Worm (Caenorhabditis elegans) whole organism, L4 larva: ENCODE measurements around the gene ZK180.6.

Experiments
- F10B5.3 ChIP-seq: sonication (generic microtip); optimal IDR thresholded peaks from 2 replicates; lab custom pipeline; 2016; ENCODE audit warnings: mild to moderate bottlenecking, missing genetic modification characterization, missing compliant biosample characterization
- F26F4.8 ChIP-seq: fragments of 200-800 bp; sonication (Bioruptor generic); conservative IDR thresholded peaks from 2 replicates; pipeline ENCODE4 v1.3.6; 2022; ENCODE audit warnings: missing genetic modification characterization, missing compliant biosample characterization
- F37D6.2 ChIP-seq: sonication (generic microtip); optimal IDR thresholded peaks from 2 replicates; lab custom pipeline; 2016; ENCODE audit warnings: mild to moderate bottlenecking, missing genetic modification characterization, missing compliant biosample characterization
- T20F7.1 ChIP-seq: fragments of 200-800 bp; sonication (Bioruptor generic); optimal IDR thresholded peaks from 2 replicates; lab custom pipeline; 2018; ENCODE audit warnings: mild to moderate bottlenecking, missing genetic modification characterization, missing compliant biosample characterization
- ZK546.5 ChIP-seq, 2 experiments: sonication (generic microtip); optimal IDR thresholded peaks; 2 replicates each; lab custom pipeline; 2017; ENCODE audit warnings: missing biosample characterization in 2 of 2, missing genetic modification characterization in 2 of 2
- aha-1 ChIP-seq: fragments of 150-350 bp; peaks from one replicate; lab custom pipeline; 2014; ENCODE audit warnings: missing biosample characterization, missing genetic modification characterization
- aly-2 ChIP-seq: sonication (generic microtip); optimal IDR thresholded peaks from 2 replicates; lab custom pipeline; 2018; ENCODE audit warnings: missing biosample characterization, missing genetic modification characterization
- ama-1 ChIP-seq: fragments of 150-350 bp; optimal IDR thresholded peaks from 2 replicates; lab custom pipeline; 2014; ENCODE audit warnings: inconsistent platforms, mixed read lengths
- attf-4 ChIP-seq: sonication (generic microtip); optimal IDR thresholded peaks from 3 replicates; lab custom pipeline; 2017; ENCODE audit warnings: missing biosample characterization, missing genetic modification characterization
- ceh-20 ChIP-seq: fragments of 200-800 bp; sonication (Bioruptor generic); IDR thresholded peaks from 2 replicates; pipeline ENCODE4 v1.3.6; 2022; ENCODE audit warnings: missing genetic modification reagents, missing genetic modification characterization, missing compliant biosample characterization
- ceh-44 ChIP-seq: fragments of 200-800 bp; sonication (Bioruptor generic); IDR thresholded peaks from 2 replicates; pipeline ENCODE4 v1.3.6; 2022; ENCODE audit warnings: missing genetic modification reagents, missing genetic modification characterization, missing compliant biosample characterization
- ceh-62 ChIP-seq: sonication (generic microtip); optimal IDR thresholded peaks from 2 replicates; lab custom pipeline; 2017; ENCODE audit warnings: missing biosample characterization, missing genetic modification characterization
- ceh-82 ChIP-seq: sonication (generic microtip); optimal IDR thresholded peaks from 2 replicates; lab custom pipeline; 2017; ENCODE audit warnings: missing biosample characterization, missing genetic modification characterization
- cey-2 ChIP-seq: sonication (generic microtip); optimal IDR thresholded peaks from 3 replicates; lab custom pipeline; 2017; ENCODE audit warnings: missing genetic modification characterization, mild to moderate bottlenecking, missing compliant biosample characterization, antibody characterized with exemption, borderline replicate concordance; ENCODE audit not compliant: insufficient read depth
- ctbp-1 ChIP-seq: fragments of 200-800 bp; sonication (Bioruptor generic); IDR thresholded peaks from 2 replicates; pipeline ENCODE4 v1.3.6; 2022; ENCODE audit warnings: missing genetic modification reagents, missing genetic modification characterization, missing compliant biosample characterization
- dmd-8 ChIP-seq: fragments of 200-800 bp; sonication (Bioruptor generic); IDR thresholded peaks from 2 replicates; pipeline ENCODE4 v1.3.6; 2022; ENCODE audit warnings: missing genetic modification characterization, missing compliant biosample characterization
- dmd-9 ChIP-seq: fragments of 200-800 bp; sonication (Bioruptor generic); IDR thresholded peaks from 2 replicates; pipeline ENCODE4 v1.3.6; 2022; ENCODE audit warnings: missing genetic modification reagents, missing genetic modification characterization, missing compliant biosample characterization
- duxl-1 ChIP-seq: sonication (generic microtip); optimal IDR thresholded peaks from 2 replicates; lab custom pipeline; 2016; ENCODE audit warnings: mild to moderate bottlenecking, missing genetic modification characterization, moderate library complexity, missing compliant biosample characterization; ENCODE audit not compliant: poor library complexity
- dve-1 ChIP-seq: sonication (generic microtip); optimal IDR thresholded peaks from 2 replicates; lab custom pipeline; 2017; ENCODE audit warnings: antibody characterized with exemption, mild to moderate bottlenecking, missing genetic modification characterization, missing compliant biosample characterization; ENCODE audit not compliant: insufficient read depth
- fos-1 ChIP-seq: fragments of 150-350 bp; optimal IDR thresholded peaks from 2 replicates; lab custom pipeline; 2014; ENCODE audit warnings: missing biosample characterization, missing genetic modification characterization
- hif-1 ChIP-seq, 2 experiments: sonication (generic microtip); optimal IDR thresholded peaks; 2 replicates each; lab custom pipeline; 2016 to 2017; ENCODE audit warnings: missing compliant biosample characterization in 2 of 2, missing genetic modification characterization in 2 of 2, missing genetic modification reagents in 2 of 2, missing genotype in 2 of 2, mild to moderate bottlenecking in 1 of 2
- hlh-11 ChIP-seq: fragments of 200-800 bp; sonication (Bioruptor generic); optimal IDR thresholded peaks from 2 replicates; lab custom pipeline; 2018; ENCODE audit warnings: mild to moderate bottlenecking, missing genetic modification characterization, missing compliant biosample characterization
- hlh-30 ChIP-seq: sonication (generic microtip); optimal IDR thresholded peaks from 2 replicates; lab custom pipeline; 2017; ENCODE audit warnings: antibody characterized with exemption, mild to moderate bottlenecking, missing genetic modification characterization, missing compliant biosample characterization; ENCODE audit not compliant: insufficient read depth
- hmg-1.1 ChIP-seq: fragments of 200-800 bp; sonication (Bioruptor generic); IDR thresholded peaks from 2 replicates; pipeline ENCODE4 v1.3.6; 2022; ENCODE audit warnings: missing genetic modification reagents, missing genetic modification characterization, missing compliant biosample characterization
- jun-1 ChIP-seq: fragments of 150-350 bp; optimal IDR thresholded peaks from 2 replicates; lab custom pipeline; 2014; ENCODE audit warnings: missing biosample characterization, missing genetic modification reagents, missing genetic modification characterization
- lim-7 ChIP-seq: fragments of 200-800 bp; sonication (Bioruptor generic); IDR thresholded peaks from 2 replicates; pipeline ENCODE4 v1.3.6; 2022; ENCODE audit warnings: missing genetic modification characterization, missing compliant biosample characterization
- lin-1 ChIP-seq: fragments of 200-800 bp; sonication (Bioruptor generic); IDR thresholded peaks from 2 replicates; pipeline ENCODE4 v1.3.6; 2022; ENCODE audit warnings: missing genetic modification reagents, missing genetic modification characterization, missing compliant biosample characterization
- lin-13 ChIP-seq: fragments of 150-350 bp; optimal IDR thresholded peaks from 2 replicates; lab custom pipeline; 2014; ENCODE audit warnings: missing biosample characterization, missing genetic modification reagents, missing genetic modification characterization
- lin-29 ChIP-seq: fragments of 200-800 bp; sonication (Bioruptor generic); IDR thresholded peaks from 2 replicates; pipeline ENCODE4 v1.3.6; 2022; ENCODE audit warnings: missing genetic modification reagents, missing genetic modification characterization, missing compliant biosample characterization
- madf-9 ChIP-seq: fragments of 200-800 bp; sonication (Bioruptor generic); conservative IDR thresholded peaks from 2 replicates; pipeline ENCODE4 v1.3.6; 2022; ENCODE audit warnings: missing genetic modification reagents, missing genetic modification characterization, missing compliant biosample characterization
- mep-1 ChIP-seq: fragments of 150-350 bp; sonication (generic microtip); optimal IDR thresholded peaks from 3 replicates; lab custom pipeline; 2014; ENCODE audit warnings: missing biosample characterization, missing genetic modification characterization
- mes-2 ChIP-seq: sonication (generic microtip); optimal IDR thresholded peaks from 2 replicates; lab custom pipeline; 2016; ENCODE audit warnings: missing genotype, mild to moderate bottlenecking, missing genetic modification characterization, missing compliant biosample characterization; ENCODE audit not compliant: poor library complexity, severe bottlenecking
- mxl-2 ChIP-seq: fragments of 200-800 bp; sonication (Bioruptor generic); conservative IDR thresholded peaks from 2 replicates; pipeline ENCODE4 v1.3.6; 2022; ENCODE audit warnings: missing genetic modification reagents, missing genetic modification characterization, missing compliant biosample characterization
- mxl-3 ChIP-seq: fragments of 200-800 bp; sonication (Bioruptor generic); optimal IDR thresholded peaks from 2 replicates; lab custom pipeline; 2018; ENCODE audit warnings: mild to moderate bottlenecking, missing genetic modification characterization, missing compliant biosample characterization
- nhr-102 ChIP-seq: sonication (generic microtip); optimal IDR thresholded peaks from 2 replicates; lab custom pipeline; 2016; ENCODE audit warnings: mild to moderate bottlenecking, missing genetic modification characterization, moderate library complexity, missing compliant biosample characterization
- nhr-11 ChIP-seq: fragments of 150-350 bp; optimal IDR thresholded peaks from 2 replicates; lab custom pipeline; 2014; ENCODE audit warnings: missing biosample characterization, missing genetic modification characterization
- nhr-237 ChIP-seq: sonication (generic microtip); optimal IDR thresholded peaks from 2 replicates; lab custom pipeline; 2017; ENCODE audit warnings: missing biosample characterization, missing genetic modification characterization
- nhr-28 ChIP-seq: fragments of 150-350 bp; optimal IDR thresholded peaks from 2 replicates; lab custom pipeline; 2014; ENCODE audit warnings: missing biosample characterization, missing genetic modification characterization
- nhr-6 ChIP-seq: fragments of 150-350 bp; optimal IDR thresholded peaks from 2 replicates; lab custom pipeline; 2014; ENCODE audit warnings: missing biosample characterization, missing genetic modification characterization
- pha-4 ChIP-seq, 2 experiments: fragments of 150-350 bp in 1 of 2; fragments of 200-800 bp in 1 of 2; sonication (Bioruptor generic) in 1 of 2; IDR thresholded peaks in 1 of 2; optimal IDR thresholded peaks in 1 of 2; 2 replicates each; pipeline versions ENCODE4 v1.3.6 to Lab custom; 2014 to 2022; ENCODE audit warnings: missing genetic modification characterization in 2 of 2, missing genetic modification reagents in 2 of 2, missing biosample characterization in 1 of 2, missing compliant biosample characterization in 1 of 2
- saeg-2 ChIP-seq: fragments of 200-800 bp; sonication (Bioruptor generic); IDR thresholded peaks from 2 replicates; pipeline ENCODE4 v1.3.6; 2022; ENCODE audit warnings: missing genetic modification reagents, missing genetic modification characterization, missing compliant biosample characterization
- set-16 ChIP-seq: fragments of 200-800 bp; sonication (Bioruptor generic); IDR thresholded peaks from 2 replicates; pipeline ENCODE4 v1.3.6; 2022; ENCODE audit warnings: missing genetic modification reagents, missing genetic modification characterization, missing compliant biosample characterization
- skn-1 ChIP-seq: fragments of 150-350 bp; optimal IDR thresholded peaks from 2 replicates; lab custom pipeline; 2014; ENCODE audit warnings: missing biosample characterization, missing genetic modification characterization
- snpc-1.2 ChIP-seq: fragments of 200-800 bp; sonication (Bioruptor generic); IDR thresholded peaks from 2 replicates; pipeline ENCODE4 v1.3.6; 2022; ENCODE audit warnings: missing genetic modification reagents, missing genetic modification characterization, missing compliant biosample characterization
- snpc-4 ChIP-seq: fragments of 150-350 bp; optimal IDR thresholded peaks from 2 replicates; lab custom pipeline; 2014; ENCODE audit warnings: missing biosample characterization, missing genetic modification characterization
- spr-1 ChIP-seq: sonication (generic microtip); optimal IDR thresholded peaks from 2 replicates; lab custom pipeline; 2016; ENCODE audit warnings: mild to moderate bottlenecking, missing genetic modification characterization, missing compliant biosample characterization
- tra-1 ChIP-seq: fragments of 200-800 bp; sonication (Bioruptor generic); IDR thresholded peaks from 2 replicates; pipeline ENCODE4 v1.3.6; 2022; ENCODE audit warnings: missing genetic modification reagents, missing genetic modification characterization, missing compliant biosample characterization
- unc-39 ChIP-seq: sonication (generic microtip); optimal IDR thresholded peaks from 2 replicates; lab custom pipeline; 2017; ENCODE audit warnings: missing biosample characterization, missing genetic modification characterization
- zfp-3 ChIP-seq: fragments of 200-800 bp; sonication (Bioruptor generic); conservative IDR thresholded peaks from 2 replicates; pipeline ENCODE4 v1.3.6; 2022; ENCODE audit warnings: missing genetic modification reagents, missing genetic modification characterization, missing compliant biosample characterization
- ztf-11 ChIP-seq: fragments of 150-350 bp; optimal IDR thresholded peaks from 2 replicates; lab custom pipeline; 2014; ENCODE audit warnings: missing biosample characterization, missing genetic modification characterization

ZK180.6 gene

DNA sequence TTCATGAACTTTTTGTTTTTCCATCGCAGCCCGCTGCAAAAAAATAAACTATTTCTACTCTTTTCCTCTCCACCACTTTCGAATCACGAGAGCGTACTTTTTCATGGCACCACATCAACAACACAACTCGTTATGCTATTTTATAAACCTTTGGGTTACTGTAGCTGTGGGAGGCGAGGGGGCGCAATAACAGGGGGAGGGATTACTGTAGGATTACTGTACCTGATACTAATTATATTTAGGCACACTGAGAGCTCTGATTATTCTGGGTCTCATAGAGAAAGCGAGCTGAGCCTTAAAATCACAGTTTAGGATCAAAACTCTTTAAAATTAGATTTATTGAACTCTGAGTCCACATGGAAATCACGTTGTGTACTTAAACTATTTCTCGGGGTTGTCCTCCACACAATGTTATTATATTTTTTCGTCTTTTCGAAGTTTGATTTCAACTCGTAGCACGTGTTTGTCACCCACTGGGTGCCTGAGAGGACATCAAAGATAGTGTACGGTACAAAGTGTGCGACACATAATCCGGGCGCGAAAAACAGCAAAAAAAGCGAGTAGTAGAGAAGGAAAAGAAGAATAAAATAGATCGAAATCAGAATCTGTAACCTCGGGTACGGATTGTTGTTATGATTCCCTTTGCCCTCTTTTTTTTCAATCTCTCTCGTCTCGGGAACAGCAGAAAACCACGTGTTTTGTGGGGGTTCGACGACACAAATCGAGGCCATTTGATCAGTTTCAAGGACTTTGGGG lies 52.2 kb downstream of the ZK180.6 start (continued):
- TF ChIP-seq lin-13: no peak
- no peak for TF ChIP-seq nhr-102 (tag; lab: Kevin White, UChicago)
- TF ChIP-seq ctbp-1 (GFP tag; lab: Robert Waterston, UW): no peak
- no peak for TF ChIP-seq ceh-20 (GFP tag; lab: Robert Waterston, UW)
- no peak for TF ChIP-seq lim-7 (GFP tag; lab: Robert Waterston, UW)
- TF ChIP-seq nhr-237 (tag; lab: Kevin White, UChicago): no peak
- TF ChIP-seq set-16 (GFP tag; lab: Robert Waterston, UW): no peak
- no peak for TF ChIP-seq T20F7.1 (GFP tag; lab: Kevin White, UChicago)
- peak; percentile 70 for TF ChIP-seq ama-1 (lab: Kevin White, UChicago)
- no peak for TF ChIP-seq F26F4.8 (GFP tag; lab: Robert Waterston, UW)
- peak; percentile 17; the same call in 1 of the 2 replicates for TF ChIP-seq hmg-1.1 (GFP tag; lab: Robert Waterston, UW)
- TF ChIP-seq ZK546.5 (tag; optimal IDR thresholded peaks at IDR 0.05; lab: Kevin White, UChicago): no peak
- no peak for TF ChIP-seq cey-2 (tag; lab: Kevin White, UChicago)
- TF ChIP-seq ceh-62 (tag; lab: Kevin White, UChicago): no peak
- no peak for TF ChIP-seq aly-2 (tag; lab: Kevin White, UChicago)
- no peak for TF ChIP-seq nhr-6
- TF ChIP-seq F37D6.2 (tag; lab: Kevin White, UChicago): no peak
- no peak for TF ChIP-seq F10B5.3 (tag; lab: Kevin White, UChicago)
- no peak for TF ChIP-seq pha-4 (GFP tag; IDR thresholded peaks at IDR 0.05; lab: Robert Waterston, UW)
- TF ChIP-seq pha-4 (tag; optimal IDR thresholded peaks at IDR 0.05; lab: Kevin White, UChicago): no peak
- no peak for TF ChIP-seq fos-1
- peak; percentile 36 for TF ChIP-seq dve-1 (tag; lab: Kevin White, UChicago)
- TF ChIP-seq lin-29 (GFP tag; lab: Robert Waterston, UW): no peak
- TF ChIP-seq mes-2 (tag; lab: Kevin White, UChicago): no peak
- no peak for TF ChIP-seq ceh-44
- no peak for TF ChIP-seq ceh-82 (tag; lab: Kevin White, UChicago)
- no peak for TF ChIP-seq spr-1 (tag; lab: Kevin White, UChicago)
- TF ChIP-seq dmd-9 (GFP tag; lab: Robert Waterston, UW): peak; percentile 60; the same call in 1 of the 2 replicates
- TF ChIP-seq mxl-3 (GFP tag; lab: Kevin White, UChicago): peak; percentile 83
- TF ChIP-seq mxl-2 (GFP tag; lab: Robert Waterston, UW): no peak
- peak; percentile 17 for TF ChIP-seq nhr-11 (tag; lab: Kevin White, UChicago)
- no peak for TF ChIP-seq madf-9
- no peak for TF ChIP-seq ztf-11 (tag; lab: Kevin White, UChicago)
- TF ChIP-seq duxl-1 (tag; lab: Kevin White, UChicago): no peak
- TF ChIP-seq snpc-4: no peak
- no peak for TF ChIP-seq jun-1 (tag; lab: Kevin White, UChicago)
- 0 out of 2 replicates have a peak, but pooled peaks have one; percentile 46 for TF ChIP-seq tra-1
- no peak for TF ChIP-seq dmd-8 (GFP tag; lab: Robert Waterston, UW)
- no peak for TF ChIP-seq zfp-3 (GFP tag; lab: Robert Waterston, UW)
- TF ChIP-seq aha-1 (tag; lab: Kevin White, UChicago): peak; percentile 97
- TF ChIP-seq lin-1 (GFP tag; lab: Robert Waterston, UW): no peak
- TF ChIP-seq hif-1 (tag; optimal IDR thresholded peaks at IDR 0.05; lab: Kevin White, UChicago): no peak
- TF ChIP-seq saeg-2: no peak
- no peak for TF ChIP-seq attf-4 (tag; lab: Kevin White, UChicago)
- TF ChIP-seq skn-1 (tag; lab: Kevin White, UChicago): no peak
- peak; percentile 69 for TF ChIP-seq nhr-28 (tag; lab: Kevin White, UChicago)
- no peak for TF ChIP-seq unc-39 (tag; lab: Kevin White, UChicago)
- TF ChIP-seq mep-1: peak; percentile 44
- TF ChIP-seq hlh-30: peak; percentile 84
- no peak for TF ChIP-seq snpc-1.2 (GFP tag; lab: Robert Waterston, UW)
- TF ChIP-seq hlh-11 (tag; lab: Kevin White, UChicago): peak; percentile 62
